Fruit fly (Drosophila melanogaster) whole organism, prepupa: Measurements from ENCODE around the gene CG10702.

Experiments used
- Blimp-1 ChIP-seq: fragments of 200-800 bp; sonication (Bioruptor generic); optimal IDR thresholded peaks from 3 replicates; lab custom pipeline; 2017; ENCODE audit warnings: missing biosample characterization, missing genetic modification characterization, mild to moderate bottlenecking, moderate library complexity, missing genetic modification reagents
- CG10631 ChIP-seq: fragments of 200-800 bp; sonication (Bioruptor generic); optimal IDR thresholded peaks from 2 replicates; lab custom pipeline; 2016; ENCODE audit warnings: missing biosample characterization, missing genetic modification characterization
- CG11902 ChIP-seq: fragments of 200-800 bp; sonication (Bioruptor generic); optimal IDR thresholded peaks from 3 replicates; lab custom pipeline; 2016; ENCODE audit warnings: missing biosample characterization, missing genetic modification characterization
- CG16779 ChIP-seq: fragments of 200-800 bp; sonication (Bioruptor generic); optimal IDR thresholded peaks from 3 replicates; lab custom pipeline; 2017; ENCODE audit warnings: missing biosample characterization, mild to moderate bottlenecking, missing genetic modification characterization
- CG31627 ChIP-seq: fragments of 200-800 bp; sonication (Bioruptor generic); optimal IDR thresholded peaks from 3 replicates; lab custom pipeline; 2016; ENCODE audit warnings: missing biosample characterization, missing genetic modification characterization
- CG32006 ChIP-seq: fragments of 200-800 bp; sonication (Bioruptor generic); optimal IDR thresholded peaks from 3 replicates; lab custom pipeline; 2017; ENCODE audit warnings: missing biosample characterization, mild to moderate bottlenecking, missing genetic modification characterization
- CG6276 ChIP-seq: fragments of 200-800 bp; sonication (Bioruptor generic); optimal IDR thresholded peaks from 2 replicates; lab custom pipeline; 2017; ENCODE audit warnings: missing biosample characterization, mild to moderate bottlenecking, missing genetic modification characterization
- CG6854 ChIP-seq: fragments of 200-800 bp; sonication (Bioruptor generic); optimal IDR thresholded peaks from 2 replicates; lab custom pipeline; 2017; ENCODE audit warnings: missing biosample characterization, mild to moderate bottlenecking, missing genetic modification characterization
- CG7368 ChIP-seq: fragments of 200-800 bp; sonication (Bioruptor generic); optimal IDR thresholded peaks from 3 replicates; lab custom pipeline; 2016; ENCODE audit warnings: missing biosample characterization, missing genetic modification characterization
- CG8119 ChIP-seq: fragments of 200-800 bp; sonication (Bioruptor generic); IDR thresholded peaks from 3 replicates; pipeline ENCODE4 v1.3.6; 2022; ENCODE audit warnings: missing biosample characterization, missing genetic modification characterization
- Eip75B ChIP-seq: fragments of 200-800 bp; sonication (Bioruptor generic); optimal IDR thresholded peaks from 3 replicates; lab custom pipeline; 2016; ENCODE audit warnings: missing biosample characterization, missing genetic modification characterization
- Eip78C ChIP-seq: fragments of 200-800 bp; sonication (Bioruptor generic); peaks from one replicate; lab custom pipeline; 2016; ENCODE audit warnings: missing biosample characterization, missing genetic modification characterization
- Eip93F ChIP-seq: fragments of 200-800 bp; sonication (Bioruptor generic); optimal IDR thresholded peaks from 2 replicates; lab custom pipeline; 2016; ENCODE audit warnings: missing biosample characterization, mild to moderate bottlenecking, missing genetic modification characterization
- Ets21C ChIP-seq: fragments of 200-800 bp; sonication (Bioruptor generic); optimal IDR thresholded peaks from 3 replicates; lab custom pipeline; 2016; ENCODE audit warnings: missing biosample characterization, missing genetic modification characterization
- Gug ChIP-seq: fragments of 200-800 bp; sonication (Bioruptor generic); IDR thresholded peaks from 2 replicates; pipeline ENCODE4 v1.3.6; 2022; ENCODE audit warnings: missing biosample characterization, missing genetic modification characterization
- Hr38 ChIP-seq: sonication (Bioruptor generic); optimal IDR thresholded peaks from 2 replicates; lab custom pipeline; 2016; ENCODE audit warnings: missing biosample characterization, missing genetic modification characterization
- Hr4 ChIP-seq: fragments of 200-800 bp; sonication (Bioruptor generic); optimal IDR thresholded peaks from 3 replicates; lab custom pipeline; 2016; ENCODE audit warnings: missing biosample characterization, missing genetic modification characterization
- Met ChIP-seq: fragments of 200-800 bp; sonication (Bioruptor generic); optimal IDR thresholded peaks from 3 replicates; lab custom pipeline; 2016; ENCODE audit warnings: missing biosample characterization, missing genetic modification characterization
- OdsH ChIP-seq: fragments of 200-800 bp; sonication (Bioruptor generic); optimal IDR thresholded peaks from 3 replicates; lab custom pipeline; 2016; ENCODE audit warnings: missing biosample characterization, missing genetic modification characterization
- Sox102F ChIP-seq: fragments of 200-800 bp; sonication (Bioruptor generic); optimal IDR thresholded peaks from 2 replicates; lab custom pipeline; 2016; ENCODE audit warnings: missing biosample characterization, mild to moderate bottlenecking, missing genetic modification characterization
- acj6 ChIP-seq: fragments of 200-800 bp; sonication (Bioruptor generic); optimal IDR thresholded peaks from 3 replicates; lab custom pipeline; 2016; ENCODE audit warnings: missing biosample characterization, missing genetic modification characterization
- dac ChIP-seq: fragments of 200-800 bp; sonication (Bioruptor generic); optimal IDR thresholded peaks from 2 replicates; lab custom pipeline; 2017; ENCODE audit warnings: missing biosample characterization, mild to moderate bottlenecking, missing genetic modification characterization
- esn ChIP-seq: fragments of 200-800 bp; sonication (Bioruptor generic); optimal IDR thresholded peaks from 2 replicates; lab custom pipeline; 2016; ENCODE audit warnings: missing biosample characterization, mild to moderate bottlenecking, missing genetic modification characterization, moderate library complexity
- fd59A ChIP-seq: fragments of 200-800 bp; sonication (Bioruptor generic); optimal IDR thresholded peaks from 2 replicates; lab custom pipeline; 2017; ENCODE audit warnings: missing biosample characterization, mild to moderate bottlenecking, missing genetic modification characterization, missing genetic modification reagents
- fd85E ChIP-seq: fragments of 200-800 bp; sonication (Bioruptor generic); optimal IDR thresholded peaks from 3 replicates; lab custom pipeline; 2016; ENCODE audit warnings: missing biosample characterization, missing genetic modification characterization
- spab ChIP-seq: fragments of 200-800 bp; sonication (Bioruptor generic); optimal IDR thresholded peaks from 2 replicates; lab custom pipeline; 2017; ENCODE audit warnings: missing biosample characterization, mild to moderate bottlenecking, missing genetic modification characterization, missing genetic modification reagents
- svp ChIP-seq: fragments of 200-800 bp; sonication (Bioruptor generic); peaks from one replicate; lab custom pipeline; 2016; ENCODE audit warnings: missing biosample characterization, missing genetic modification characterization

Gene CG10702

DNA sequence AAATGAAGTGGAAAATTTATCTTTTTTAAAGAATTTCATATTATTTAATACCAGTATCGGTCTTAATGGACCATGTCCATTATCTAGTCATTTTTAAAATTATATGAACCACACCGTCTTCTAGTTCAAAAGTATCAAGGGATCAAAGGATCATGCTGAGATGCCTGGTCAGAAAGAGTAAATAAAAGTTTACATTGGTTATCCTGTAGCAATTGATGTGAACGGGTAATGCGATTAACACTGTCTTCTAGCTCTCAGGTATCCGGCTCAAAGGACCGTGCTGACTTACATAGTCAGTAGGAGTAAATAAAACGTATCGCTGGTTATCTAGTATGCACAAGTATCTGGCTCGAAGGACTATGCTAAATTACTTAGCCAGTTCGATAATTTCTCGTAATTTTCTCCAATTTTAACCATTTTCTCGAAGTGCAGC is 50.5 kb downstream of the CG10702 start (continued):
- peak; percentile 20 for TF ChIP-seq Hr4 (GFP tag; lab: Kevin White, UChicago)

DNA sequence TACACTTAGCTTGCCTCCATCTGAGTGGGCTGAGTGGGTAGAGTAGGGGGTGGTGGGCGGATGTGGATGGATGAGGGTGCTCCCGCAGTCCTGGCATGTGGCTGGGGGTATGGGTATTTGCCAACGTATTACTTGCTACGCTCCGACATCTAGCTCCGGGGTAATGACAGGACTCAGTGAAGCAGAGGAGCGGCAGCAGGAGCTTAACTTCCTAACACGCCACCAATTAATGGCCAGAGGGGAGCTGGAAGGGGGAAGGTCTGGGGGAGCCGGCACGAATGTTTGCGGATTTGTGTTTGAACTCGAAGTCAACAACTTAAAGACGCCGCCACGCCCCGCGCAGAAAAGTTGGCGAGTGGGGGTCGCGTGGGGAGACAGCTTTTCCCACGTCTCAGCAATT is 51.4 kb downstream of the CG10702 start:
- TF ChIP-seq CG32006 (GFP tag; lab: Kevin White, UChicago) (no peak), Eip93F (no peak), svp (GFP tag; lab: Kevin White, UChicago) (peak; percentile 13), fd59A (GFP tag; lab: Kevin White, UChicago) (no peak)

DNA sequence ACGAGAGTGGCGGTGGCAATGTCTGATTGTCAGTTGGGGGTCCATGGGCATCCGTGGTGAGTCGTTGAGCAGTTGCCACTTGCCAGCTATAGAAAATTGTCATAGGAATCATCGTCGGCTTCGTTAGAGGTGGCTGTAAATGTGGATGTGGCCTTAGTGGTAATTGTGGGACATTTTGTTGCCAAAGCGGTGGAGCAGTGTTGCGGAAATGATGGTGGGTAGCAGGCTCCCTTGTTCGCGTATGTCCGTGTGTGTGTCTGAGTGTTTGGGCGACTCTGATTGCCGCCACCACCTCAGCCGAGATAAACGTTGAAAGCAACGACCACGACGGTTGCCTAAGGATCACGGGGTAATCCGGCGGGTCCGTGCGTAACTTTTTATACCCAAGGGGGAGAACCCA is 52.6 kb downstream of the CG10702 start:
- TF ChIP-seq Eip75B, result no peak
- TF ChIP-seq, all 60 proteins: peak for 0

DNA sequence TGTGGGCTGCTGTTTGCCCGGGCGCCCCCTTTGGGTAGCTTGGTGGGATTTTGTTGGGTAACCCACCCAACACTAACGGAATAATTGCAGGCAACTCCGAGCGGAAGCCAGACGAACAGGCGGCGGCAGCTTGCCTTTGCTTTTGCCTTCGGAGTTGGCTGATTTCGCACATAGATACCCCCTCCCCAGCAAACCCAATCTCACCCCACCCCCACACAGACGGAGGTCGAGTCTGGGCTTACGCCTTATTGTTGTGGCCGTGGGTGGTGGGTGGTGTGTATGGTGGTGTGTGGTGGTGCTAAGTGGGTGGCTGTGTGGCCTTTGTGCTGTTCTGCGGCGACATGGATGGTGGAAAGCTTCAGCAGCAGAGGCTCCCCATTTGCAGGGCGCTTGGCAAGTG is 54.0 kb downstream of the CG10702 start:
- TF ChIP-seq Met (GFP tag; lab: Kevin White, UChicago) (no peak), fd85E (GFP tag; lab: Kevin White, UChicago) (no peak), Hr38 (GFP tag; lab: Kevin White, UChicago) (no peak), dac (no peak), Ets21C (GFP tag; lab: Kevin White, UChicago) (no peak), CG7368 (GFP tag; lab: Kevin White, UChicago) (peak; percentile 45)

DNA sequence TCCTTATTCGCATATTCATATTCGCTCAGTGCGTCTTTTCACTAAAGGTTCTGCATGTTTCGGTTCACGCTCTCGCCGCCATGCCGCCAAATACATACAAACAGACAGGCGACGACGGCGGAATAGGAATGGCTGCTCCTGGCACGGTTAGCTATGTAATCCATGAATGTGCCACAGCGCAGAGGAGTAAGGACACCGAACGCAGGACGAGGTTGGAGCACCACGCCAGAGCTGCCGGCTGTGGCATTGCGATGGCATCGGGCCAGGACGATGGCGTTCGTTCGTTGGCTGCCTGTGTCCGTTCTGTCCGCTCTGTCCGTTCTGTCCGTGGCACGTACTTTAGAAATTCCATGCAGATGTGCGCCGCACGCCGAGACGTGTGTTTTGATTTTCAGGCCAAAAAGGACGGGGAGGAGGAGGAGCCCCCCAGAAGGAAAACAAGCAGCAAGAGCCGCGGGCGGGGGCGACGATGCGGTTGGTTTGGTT is 54.7 kb downstream of the CG10702 start:
- TF ChIP-seq CG10631 (no peak), dac (no peak), CG6854 (GFP tag; lab: Kevin White, UChicago) (no peak), CG6276 (GFP tag; lab: Kevin White, UChicago) (no peak), Gug (no peak), Blimp-1 (GFP tag; lab: Kevin White, UChicago) (no peak), esn (GFP tag; lab: Kevin White, UChicago) (no peak), Sox102F (GFP tag; lab: Kevin White, UChicago) (no peak), CG8119 (GFP tag; lab: Robert Waterston, UW) (no peak), spab (GFP tag; lab: Kevin White, UChicago) (no peak), Eip75B (no peak), Met (GFP tag; lab: Kevin White, UChicago) (no peak), CG11902 (GFP tag; lab: Kevin White, UChicago) (no peak), Eip93F (no peak), OdsH (GFP tag; lab: Kevin White, UChicago) (no peak), CG16779 (tag; lab: Kevin White, UChicago) (no peak), CG31627 (GFP tag; lab: Kevin White, UChicago) (no peak), acj6 (GFP tag; lab: Kevin White, UChicago) (no peak), Eip78C (GFP tag; lab: Kevin White, UChicago) (no peak)
